Worm (Caenorhabditis elegans) whole organism, young adult: ENCODE measurements around the gene acs-22.

Experiments
- B0035.1 ChIP-seq: sonication (generic microtip); optimal IDR thresholded peaks from 2 replicates; lab custom pipeline; 2016; ENCODE audit warnings: missing genetic modification characterization, mild to moderate bottlenecking, missing compliant biosample characterization, missing genotype, missing genetic modification reagents
- B0261.1 ChIP-seq: sonication (generic microtip); optimal IDR thresholded peaks from 2 replicates; lab custom pipeline; 2016; ENCODE audit warnings: mild to moderate bottlenecking, missing genetic modification characterization, moderate library complexity, missing compliant biosample characterization
- B0336.3 ChIP-seq: fragments of 200-800 bp; sonication (Bioruptor generic); IDR thresholded peaks from 2 replicates; pipeline ENCODE4 v1.3.6; 2022; ENCODE audit warnings: missing genetic modification characterization, missing compliant biosample characterization
- F37B4.10 ChIP-seq: fragments of 200-800 bp; sonication (Bioruptor generic); IDR thresholded peaks from 2 replicates; pipeline ENCODE4 v1.3.6; 2022; ENCODE audit warnings: missing genetic modification characterization, missing compliant biosample characterization
- F55B11.4 ChIP-seq: sonication (generic microtip); optimal IDR thresholded peaks from 2 replicates; lab custom pipeline; 2016; ENCODE audit warnings: missing compliant biosample characterization, missing genetic modification characterization, borderline replicate concordance; ENCODE audit not compliant: insufficient read depth
- F57A8.1 ChIP-seq: fragments of 200-800 bp; sonication (Bioruptor generic); optimal IDR thresholded peaks from 2 replicates; lab custom pipeline; 2018; ENCODE audit warnings: mild to moderate bottlenecking, missing genetic modification characterization, moderate library complexity, missing compliant biosample characterization
- K11D2.4 ChIP-seq: fragments of 200-800 bp; sonication (Bioruptor generic); IDR thresholded peaks from 2 replicates; pipeline ENCODE4 v1.3.6; 2022; ENCODE audit warnings: missing genetic modification reagents, missing genetic modification characterization, missing compliant biosample characterization
- K12H6.12 ChIP-seq: fragments of 200-800 bp; sonication (Bioruptor generic); optimal IDR thresholded peaks from 2 replicates; lab custom pipeline; 2018; ENCODE audit warnings: mild to moderate bottlenecking, missing genetic modification characterization, missing compliant biosample characterization
- T07F8.4 ChIP-seq: sonication (generic microtip); optimal IDR thresholded peaks from 2 replicates; lab custom pipeline; 2016; ENCODE audit warnings: mild to moderate bottlenecking, missing genetic modification characterization, moderate library complexity, missing compliant biosample characterization
- Y53F4B.3 ChIP-seq: fragments of 200-800 bp; sonication (Bioruptor generic); IDR thresholded peaks from 2 replicates; pipeline ENCODE4 v1.3.6; 2022; ENCODE audit warnings: missing genetic modification reagents, missing genetic modification characterization, missing compliant biosample characterization
- Y79H2A.3 ChIP-seq: fragments of 200-800 bp; sonication (Bioruptor generic); conservative IDR thresholded peaks from 2 replicates; pipeline ENCODE4 v1.3.6; 2022; ENCODE audit warnings: missing genetic modification reagents, missing genetic modification characterization, missing compliant biosample characterization
- Y95B8A.8 ChIP-seq: fragments of 200-800 bp; sonication (Bioruptor generic); IDR thresholded peaks from 2 replicates; pipeline ENCODE4 v1.3.6; 2022; ENCODE audit warnings: missing genetic modification reagents, missing genetic modification characterization, missing compliant biosample characterization
- ZK185.1 ChIP-seq: sonication (generic microtip); optimal IDR thresholded peaks from 2 replicates; lab custom pipeline; 2016; ENCODE audit warnings: mild to moderate bottlenecking, missing genetic modification characterization, missing compliant biosample characterization; ENCODE audit not compliant: poor library complexity, severe bottlenecking
- ama-1 ChIP-seq, 3 experiments: fragments of 150-350 bp in 1 of 3; sonication (generic microtip) in 2 of 3; optimal IDR thresholded peaks; 2 replicates each; lab custom pipeline; 2014 to 2018; ENCODE audit warnings: missing biosample characterization in 2 of 3, missing genetic modification characterization in 2 of 3, missing genetic modification reagents in 2 of 3
- aptf-2 ChIP-seq: fragments of 200-800 bp; sonication (Bioruptor generic); conservative IDR thresholded peaks from 2 replicates; pipeline ENCODE4 v1.3.6; 2022; ENCODE audit warnings: missing genetic modification reagents, missing genetic modification characterization, missing compliant biosample characterization
- bed-2 ChIP-seq: fragments of 200-800 bp; sonication (Bioruptor generic); IDR thresholded peaks from 2 replicates; pipeline ENCODE4 v1.3.6; 2022; ENCODE audit warnings: missing genetic modification reagents, missing genetic modification characterization, missing compliant biosample characterization
- cebp-1 ChIP-seq, 2 experiments: fragments of 200-800 bp in 1 of 2; sonication (Bioruptor generic) in 1 of 2; sonication (generic microtip) in 1 of 2; IDR thresholded peaks in 1 of 2; optimal IDR thresholded peaks in 1 of 2; 2 replicates each; pipeline versions ENCODE4 v1.3.6 to Lab custom; 2017 to 2022; ENCODE audit warnings: missing compliant biosample characterization in 2 of 2, missing genetic modification characterization in 2 of 2, mild to moderate bottlenecking in 1 of 2, missing genetic modification reagents in 1 of 2, moderate library complexity in 1 of 2
- cebp-2 ChIP-seq: fragments of 200-800 bp; sonication (Bioruptor generic); IDR thresholded peaks from 2 replicates; pipeline ENCODE4 v1.3.6; 2022; ENCODE audit warnings: missing genetic modification characterization, missing compliant biosample characterization
- ceh-58 ChIP-seq: fragments of 200-800 bp; sonication (Bioruptor generic); IDR thresholded peaks from 2 replicates; pipeline ENCODE4 v1.3.6; 2022; ENCODE audit warnings: missing genetic modification characterization, missing compliant biosample characterization
- ceh-79 ChIP-seq: sonication (generic microtip); optimal IDR thresholded peaks from 2 replicates; lab custom pipeline; 2017; ENCODE audit warnings: mild to moderate bottlenecking, missing genetic modification characterization, missing compliant biosample characterization
- dox-1 ChIP-seq: fragments of 200-800 bp; sonication (Bioruptor generic); IDR thresholded peaks from 2 replicates; pipeline ENCODE4 v1.3.6; 2022; ENCODE audit warnings: missing genetic modification reagents, missing genetic modification characterization, missing compliant biosample characterization
- dpff-1 ChIP-seq: sonication (generic microtip); optimal IDR thresholded peaks from 2 replicates; lab custom pipeline; 2017; ENCODE audit warnings: mild to moderate bottlenecking, missing genetic modification characterization, missing compliant biosample characterization
- efl-1 ChIP-seq: fragments of 150-350 bp; optimal IDR thresholded peaks from 2 replicates; lab custom pipeline; 2014; ENCODE audit warnings: missing biosample characterization, missing genetic modification reagents, missing genetic modification characterization
- egl-18 ChIP-seq: fragments of 200-800 bp; sonication (Bioruptor generic); IDR thresholded peaks from 2 replicates; pipeline ENCODE4 v1.3.6; 2022; ENCODE audit warnings: missing genetic modification reagents, missing genetic modification characterization, missing compliant biosample characterization
- egl-44 ChIP-seq: fragments of 200-800 bp; sonication (Bioruptor generic); IDR thresholded peaks from 2 replicates; pipeline ENCODE4 v1.3.6; 2022; ENCODE audit warnings: missing genetic modification reagents, missing genetic modification characterization, missing compliant biosample characterization
- hsf-1 ChIP-seq: fragments of 200-800 bp; sonication (Bioruptor generic); IDR thresholded peaks from 2 replicates; pipeline ENCODE4 v1.3.6; 2022; ENCODE audit warnings: missing genetic modification reagents, missing genetic modification characterization, missing compliant biosample characterization
- let-607 ChIP-seq, 2 experiments: fragments of 200-800 bp in 1 of 2; sonication (Bioruptor generic) in 1 of 2; sonication (generic microtip) in 1 of 2; optimal IDR thresholded peaks; 2 replicates each; lab custom pipeline; 2016 to 2018; ENCODE audit warnings: mild to moderate bottlenecking in 2 of 2, missing compliant biosample characterization in 2 of 2, missing genetic modification characterization in 2 of 2, moderate library complexity in 2 of 2, missing genotype in 1 of 2
- lin-26 ChIP-seq: fragments of 200-800 bp; sonication (Bioruptor generic); IDR thresholded peaks from 2 replicates; pipeline ENCODE4 v1.3.6; 2022; ENCODE audit warnings: missing genetic modification reagents, missing genetic modification characterization, missing compliant biosample characterization
- lsl-1 ChIP-seq: fragments of 200-800 bp; sonication (Bioruptor generic); optimal IDR thresholded peaks from 2 replicates; lab custom pipeline; 2018; ENCODE audit warnings: mild to moderate bottlenecking, missing genetic modification characterization, moderate library complexity, missing compliant biosample characterization
- madf-10 ChIP-seq: sonication (generic microtip); optimal IDR thresholded peaks from 2 replicates; lab custom pipeline; 2016; ENCODE audit warnings: mild to moderate bottlenecking, missing genetic modification characterization, missing compliant biosample characterization
- nfyb-1 ChIP-seq: fragments of 200-800 bp; sonication (Bioruptor generic); IDR thresholded peaks from 2 replicates; pipeline ENCODE4 v1.3.6; 2022; ENCODE audit warnings: missing genetic modification reagents, missing genetic modification characterization, missing compliant biosample characterization
- nhr-179 ChIP-seq: sonication (generic microtip); optimal IDR thresholded peaks from 2 replicates; lab custom pipeline; 2016; ENCODE audit warnings: mild to moderate bottlenecking, missing genetic modification characterization, missing compliant biosample characterization
- nhr-27 ChIP-seq: fragments of 200-800 bp; sonication (Bioruptor generic); optimal IDR thresholded peaks from 2 replicates; lab custom pipeline; 2018; ENCODE audit warnings: mild to moderate bottlenecking, missing genetic modification characterization, moderate library complexity, missing compliant biosample characterization
- nhr-80 ChIP-seq: sonication (generic microtip); optimal IDR thresholded peaks from 2 replicates; lab custom pipeline; 2016; ENCODE audit warnings: missing genetic modification characterization, missing compliant biosample characterization
- nhr-90 ChIP-seq: sonication (generic microtip); optimal IDR thresholded peaks from 2 replicates; lab custom pipeline; 2016; ENCODE audit warnings: missing genotype, mild to moderate bottlenecking, missing genetic modification characterization, missing compliant biosample characterization
- sea-2 ChIP-seq: fragments of 200-800 bp; sonication (Bioruptor generic); IDR thresholded peaks from 2 replicates; pipeline ENCODE4 v1.3.6; 2022; ENCODE audit warnings: missing genetic modification characterization, missing compliant biosample characterization
- snpc-1.1 ChIP-seq: sonication (generic microtip); optimal IDR thresholded peaks from 2 replicates; lab custom pipeline; 2017; ENCODE audit warnings: missing genetic modification characterization, mild to moderate bottlenecking, missing compliant biosample characterization, antibody characterized with exemption, moderate library complexity, missing genotype, missing genetic modification reagents; ENCODE audit not compliant: insufficient read depth
- snpc-4 ChIP-seq, 5 experiments: fragments of 150-350 bp in 1 of 5; sonication (generic microtip) in 4 of 5; optimal IDR thresholded peaks; 2 replicates each; lab custom pipeline; 2014 to 2018; ENCODE audit warnings: missing genetic modification characterization in 5 of 5, missing biosample characterization in 3 of 5, antibody characterized with exemption in 2 of 5, mild to moderate bottlenecking in 2 of 5, missing compliant biosample characterization in 2 of 5, missing genotype in 2 of 5, moderate library complexity in 2 of 5, missing genetic modification reagents in 1 of 5
- tlf-1 ChIP-seq: fragments of 200-800 bp; sonication (Bioruptor generic); optimal IDR thresholded peaks from 2 replicates; lab custom pipeline; 2018; ENCODE audit warnings: mild to moderate bottlenecking, missing genetic modification characterization, missing compliant biosample characterization
- unc-130 ChIP-seq: sonication (generic microtip); optimal IDR thresholded peaks from 2 replicates; lab custom pipeline; 2016; ENCODE audit warnings: missing genetic modification reagents, missing genetic modification characterization, missing compliant biosample characterization
- xnd-1 ChIP-seq: sonication (generic microtip); optimal IDR thresholded peaks from 2 replicates; lab custom pipeline; 2016; ENCODE audit warnings: missing genotype, missing genetic modification reagents, missing genetic modification characterization, missing compliant biosample characterization
- ztf-18 ChIP-seq: sonication (generic microtip); optimal IDR thresholded peaks from 2 replicates; lab custom pipeline; 2016; ENCODE audit warnings: missing genotype, mild to moderate bottlenecking, missing genetic modification characterization, missing compliant biosample characterization
- ztf-22 ChIP-seq: fragments of 200-800 bp; sonication (Bioruptor generic); optimal IDR thresholded peaks from 2 replicates; lab custom pipeline; 2018; ENCODE audit warnings: mild to moderate bottlenecking, missing genetic modification characterization, moderate library complexity, missing compliant biosample characterization
- ztf-26 ChIP-seq: sonication (generic microtip); optimal IDR thresholded peaks from 2 replicates; lab custom pipeline; 2017; ENCODE audit warnings: missing genetic modification characterization, missing compliant biosample characterization

The acs-22 gene

DNA sequence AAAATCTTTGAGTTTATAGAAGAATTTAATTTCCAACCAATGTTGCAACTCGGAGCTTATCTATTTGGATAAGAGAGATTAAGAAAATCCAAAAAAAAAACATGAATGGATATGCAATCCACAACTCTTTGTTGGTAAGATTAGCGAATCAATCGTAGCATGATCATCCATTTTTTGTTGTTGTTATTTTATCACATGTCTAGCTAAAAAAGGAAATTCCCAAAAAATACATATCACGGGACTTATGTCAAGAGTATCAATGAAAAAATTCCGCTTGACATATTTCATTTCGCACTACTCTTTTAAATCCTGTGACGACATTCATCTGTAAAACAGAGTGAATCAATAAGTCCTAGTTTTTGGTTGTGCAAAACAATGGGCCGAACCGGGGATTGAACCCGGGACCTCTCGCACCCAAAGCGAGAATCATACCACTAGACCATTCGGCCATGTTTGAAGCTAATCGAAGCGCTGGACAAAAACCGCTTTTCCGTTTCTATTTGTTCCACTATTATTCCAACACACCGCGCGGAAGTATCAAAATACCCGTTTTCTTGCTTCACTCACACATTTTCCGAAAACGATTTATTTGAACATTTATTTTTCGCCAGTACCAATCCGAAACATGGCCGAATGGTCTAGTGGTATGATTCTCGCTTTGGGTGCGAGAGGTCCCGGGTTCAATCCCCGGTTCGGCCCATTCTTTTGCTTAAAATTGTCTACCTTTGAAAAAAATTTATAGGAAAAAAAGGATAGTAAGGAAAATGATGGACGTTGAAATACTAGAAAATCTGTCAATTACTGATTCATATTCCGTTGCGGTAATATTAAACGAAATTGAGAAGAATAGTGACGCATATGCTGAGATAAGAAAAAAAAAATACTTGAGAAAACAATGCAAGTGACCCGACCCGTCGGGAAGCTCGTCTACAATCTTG, 38.4 kb downstream of the acs-22 start (continued):
- no peak for TF ChIP-seq efl-1 (GFP tag; lab: Kevin White, UChicago)
- peak; percentile 39; the same call in 1 of the 2 replicates for TF ChIP-seq egl-44
- no peak for TF ChIP-seq ceh-79 (tag; lab: Kevin White, UChicago)
- TF ChIP-seq dox-1 (GFP tag; lab: Robert Waterston, UW), result no peak; the same call in 1 of the 2 replicates
- peak; percentile 48 for TF ChIP-seq nhr-90 (tag; lab: Kevin White, UChicago)
- peak; percentile 85 for TF ChIP-seq lin-26 (GFP tag; lab: Robert Waterston, UW)
- no peak for TF ChIP-seq tlf-1 (GFP tag; lab: Kevin White, UChicago)
- peak; percentile 6 for TF ChIP-seq nhr-80
- no peak; the same call in 1 of the 2 replicates for TF ChIP-seq B0336.3 (GFP tag; lab: Robert Waterston, UW)
- TF ChIP-seq ZK185.1 (tag; lab: Kevin White, UChicago), result peak; percentile 54
- TF ChIP-seq Y79H2A.3 (GFP tag; lab: Robert Waterston, UW), result no peak
- TF ChIP-seq F57A8.1 (GFP tag; lab: Kevin White, UChicago), result no peak
- TF ChIP-seq let-607 (tag; optimal IDR thresholded peaks at IDR 0.05; lab: Kevin White, UChicago), result peak in 1 of 2 experiments; percentile 31
- TF ChIP-seq F37B4.10, result no peak
- TF ChIP-seq ztf-26 (tag; lab: Kevin White, UChicago), result peak; percentile 75
- TF ChIP-seq ztf-18 (tag; lab: Kevin White, UChicago), result peak; percentile 73
- TF ChIP-seq bed-2, result no peak
- no peak for TF ChIP-seq Y53F4B.3 (GFP tag; lab: Robert Waterston, UW)
- TF ChIP-seq K12H6.12 (tag; lab: Kevin White, UChicago), result no peak
- TF ChIP-seq F55B11.4, result no peak
- TF ChIP-seq egl-18 (GFP tag; lab: Robert Waterston, UW), result no peak
- TF ChIP-seq xnd-1 (tag; lab: Kevin White, UChicago), result no peak
- no peak for TF ChIP-seq unc-130 (GFP tag; lab: Kevin White, UChicago)

DNA sequence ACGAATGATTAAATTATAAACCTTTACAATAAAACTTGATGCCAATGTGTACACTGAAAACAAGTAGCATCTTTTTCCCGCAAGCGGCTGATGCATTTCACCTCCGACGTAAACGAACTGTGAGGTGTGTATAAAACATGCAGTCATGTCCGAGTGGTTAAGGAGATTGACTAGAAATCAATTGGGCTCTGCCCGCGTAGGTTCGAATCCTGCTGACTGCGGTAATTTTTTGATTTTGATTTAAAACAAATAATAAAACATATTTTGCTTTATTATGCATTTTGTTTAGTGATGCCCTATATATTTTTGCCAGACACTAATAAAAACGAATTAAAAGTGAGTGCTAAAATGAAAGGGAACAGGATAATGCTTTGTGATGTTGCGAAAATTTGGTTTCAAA, 40.5 kb downstream of the acs-22 start:
- TF ChIP-seq lsl-1 (GFP tag; lab: Kevin White, UChicago) (no peak), cebp-1 (GFP tag; IDR thresholded peaks at IDR 0.05; lab: Robert Waterston, UW) (no peak), cebp-1 (tag; optimal IDR thresholded peaks at IDR 0.05; lab: Kevin White, UChicago) (no peak), snpc-4 (GFP tag; optimal IDR thresholded peaks at IDR 0.05; lab: Kevin White, UChicago) (no peak), snpc-4 (tag; optimal IDR thresholded peaks at IDR 0.05; lab: Kevin White, UChicago) (peak in 2 of 4 experiments; percentile 35 to 66), Y79H2A.3 (GFP tag; lab: Robert Waterston, UW) (no peak), sea-2 (GFP tag; lab: Robert Waterston, UW) (no peak), snpc-1.1 (tag; lab: Kevin White, UChicago) (peak; percentile 11), B0261.1 (peak; percentile 94), K11D2.4 (GFP tag; lab: Robert Waterston, UW) (no peak), cebp-2 (GFP tag; lab: Robert Waterston, UW) (no peak), aptf-2 (no peak), hsf-1 (GFP tag; lab: Robert Waterston, UW) (0 out of 2 replicates have a peak, but pooled peaks have one; percentile 34), Y95B8A.8 (no peak), nfyb-1 (GFP tag; lab: Robert Waterston, UW) (peak; percentile 81), T07F8.4 (tag; lab: Kevin White, UChicago) (peak; percentile 73), nhr-27 (no peak), ztf-26 (tag; lab: Kevin White, UChicago) (peak; percentile 2), madf-10 (peak; percentile 64), efl-1 (GFP tag; lab: Kevin White, UChicago) (no peak), B0035.1 (peak; percentile 23), ceh-58 (GFP tag; lab: Robert Waterston, UW) (no peak), ama-1 (optimal IDR thresholded peaks at IDR 0.05; lab: Kevin White, UChicago) (no peak), ama-1 (GFP tag; optimal IDR thresholded peaks at IDR 0.05; lab: Kevin White, UChicago) (peak; percentile 85), ztf-22 (GFP tag; lab: Kevin White, UChicago) (no peak), dpff-1 (tag; lab: Kevin White, UChicago) (no peak), dox-1 (GFP tag; lab: Robert Waterston, UW) (no peak), nhr-179 (tag; lab: Kevin White, UChicago) (no peak)
